Worm (Caenorhabditis elegans) whole organism, young adult: ENCODE measurements around the gene T04F3.1.
A peak's percentile ranks its signal among the peaks of the same experiment; 100 is the strongest.

Source experiments
- B0019.2 ChIP-seq: fragments of 200-800 bp; sonication (Bioruptor generic); conservative IDR thresholded peaks from 2 replicates; pipeline ENCODE4 v1.3.6; 2022; ENCODE audit warnings: missing genetic modification reagents, missing genetic modification characterization, missing compliant biosample characterization
- B0035.1 ChIP-seq: sonication (generic microtip); optimal IDR thresholded peaks from 2 replicates; lab custom pipeline; 2016; ENCODE audit warnings: missing genetic modification characterization, mild to moderate bottlenecking, missing compliant biosample characterization, missing genotype, missing genetic modification reagents
- F23B12.7 ChIP-seq: sonication (generic microtip); optimal IDR thresholded peaks from 2 replicates; lab custom pipeline; 2017; ENCODE audit warnings: missing genetic modification characterization, mild to moderate bottlenecking, missing compliant biosample characterization, antibody characterized with exemption, moderate library complexity; ENCODE audit not compliant: insufficient read depth
- F49E8.2 ChIP-seq: sonication (generic microtip); optimal IDR thresholded peaks from 3 replicates; lab custom pipeline; 2017; ENCODE audit warnings: missing genetic modification characterization, mild to moderate bottlenecking, missing compliant biosample characterization, antibody characterized with exemption, moderate library complexity; ENCODE audit not compliant: insufficient read depth
- T26A5.8 ChIP-seq: sonication (generic microtip); optimal IDR thresholded peaks from 2 replicates; lab custom pipeline; 2016; ENCODE audit warnings: missing genetic modification characterization, missing compliant biosample characterization
- Y79H2A.3 ChIP-seq: fragments of 200-800 bp; sonication (Bioruptor generic); conservative IDR thresholded peaks from 2 replicates; pipeline ENCODE4 v1.3.6; 2022; ENCODE audit warnings: missing genetic modification reagents, missing genetic modification characterization, missing compliant biosample characterization
- Y95B8A.8 ChIP-seq: fragments of 200-800 bp; sonication (Bioruptor generic); IDR thresholded peaks from 2 replicates; pipeline ENCODE4 v1.3.6; 2022; ENCODE audit warnings: missing genetic modification reagents, missing genetic modification characterization, missing compliant biosample characterization
- aptf-3 ChIP-seq: fragments of 200-800 bp; sonication (Bioruptor generic); IDR thresholded peaks from 2 replicates; pipeline ENCODE4 v1.3.6; 2022; ENCODE audit warnings: missing genetic modification characterization, missing compliant biosample characterization
- atf-7 ChIP-seq: sonication (generic microtip); optimal IDR thresholded peaks from 2 replicates; lab custom pipeline; 2017; ENCODE audit warnings: mild to moderate bottlenecking, missing genetic modification characterization, missing compliant biosample characterization
- attf-3 ChIP-seq: fragments of 200-800 bp; sonication (Bioruptor generic); conservative IDR thresholded peaks from 2 replicates; pipeline ENCODE4 v1.3.6; 2022; ENCODE audit warnings: missing genetic modification reagents, missing genetic modification characterization, missing compliant biosample characterization
- attf-5 ChIP-seq: fragments of 200-800 bp; sonication (Bioruptor generic); optimal IDR thresholded peaks from 2 replicates; lab custom pipeline; 2018; ENCODE audit warnings: mild to moderate bottlenecking, missing genetic modification characterization, missing compliant biosample characterization
- attf-6 ChIP-seq: fragments of 200-800 bp; sonication (Bioruptor generic); IDR thresholded peaks from 2 replicates; pipeline ENCODE4 v1.3.6; 2022; ENCODE audit warnings: missing genetic modification reagents, missing genetic modification characterization, missing compliant biosample characterization
- ceh-40 ChIP-seq: fragments of 200-800 bp; sonication (Bioruptor generic); IDR thresholded peaks from 2 replicates; pipeline ENCODE4 v1.3.6; 2022; ENCODE audit warnings: missing genetic modification characterization, missing compliant biosample characterization
- ceh-79 ChIP-seq: sonication (generic microtip); optimal IDR thresholded peaks from 2 replicates; lab custom pipeline; 2017; ENCODE audit warnings: mild to moderate bottlenecking, missing genetic modification characterization, missing compliant biosample characterization
- chd-7 ChIP-seq: sonication (generic microtip); optimal IDR thresholded peaks from 2 replicates; lab custom pipeline; 2016; ENCODE audit warnings: mild to moderate bottlenecking, missing genetic modification characterization, moderate library complexity, missing compliant biosample characterization
- ets-4 ChIP-seq: fragments of 200-800 bp; sonication (Bioruptor generic); optimal IDR thresholded peaks from 2 replicates; lab custom pipeline; 2018; ENCODE audit warnings: mild to moderate bottlenecking, missing genetic modification characterization, missing compliant biosample characterization
- gei-17 ChIP-seq: fragments of 200-800 bp; sonication (Bioruptor generic); optimal IDR thresholded peaks from 2 replicates; lab custom pipeline; 2018; ENCODE audit warnings: mild to moderate bottlenecking, missing genetic modification characterization, missing compliant biosample characterization
- hlh-26 ChIP-seq: fragments of 200-800 bp; sonication (Bioruptor generic); conservative IDR thresholded peaks from 2 replicates; pipeline ENCODE4 v1.3.6; 2022; ENCODE audit warnings: missing genetic modification reagents, missing genetic modification characterization, missing compliant biosample characterization
- lag-1 ChIP-seq: fragments of 200-800 bp; sonication (Bioruptor generic); IDR thresholded peaks from 2 replicates; pipeline ENCODE4 v1.3.6; 2022; ENCODE audit warnings: missing genetic modification reagents, missing genetic modification characterization, missing compliant biosample characterization
- let-607 ChIP-seq, 2 experiments: fragments of 200-800 bp in 1 of 2; sonication (Bioruptor generic) in 1 of 2; sonication (generic microtip) in 1 of 2; optimal IDR thresholded peaks; 2 replicates each; lab custom pipeline; 2016 to 2018; ENCODE audit warnings: mild to moderate bottlenecking in 2 of 2, missing compliant biosample characterization in 2 of 2, missing genetic modification characterization in 2 of 2, moderate library complexity in 2 of 2, missing genotype in 1 of 2
- lin-26 ChIP-seq: fragments of 200-800 bp; sonication (Bioruptor generic); IDR thresholded peaks from 2 replicates; pipeline ENCODE4 v1.3.6; 2022; ENCODE audit warnings: missing genetic modification reagents, missing genetic modification characterization, missing compliant biosample characterization
- lin-40 ChIP-seq: sonication (generic microtip); optimal IDR thresholded peaks from 2 replicates; lab custom pipeline; 2016; ENCODE audit warnings: missing genetic modification characterization, mild to moderate bottlenecking, missing compliant biosample characterization, missing genotype, missing genetic modification reagents
- lir-1 ChIP-seq: fragments of 200-800 bp; sonication (Bioruptor generic); conservative IDR thresholded peaks from 2 replicates; pipeline ENCODE4 v1.3.6; 2022; ENCODE audit warnings: missing genetic modification reagents, missing genetic modification characterization, missing compliant biosample characterization
- lsl-1 ChIP-seq: fragments of 200-800 bp; sonication (Bioruptor generic); optimal IDR thresholded peaks from 2 replicates; lab custom pipeline; 2018; ENCODE audit warnings: mild to moderate bottlenecking, missing genetic modification characterization, moderate library complexity, missing compliant biosample characterization
- madf-10 ChIP-seq: sonication (generic microtip); optimal IDR thresholded peaks from 2 replicates; lab custom pipeline; 2016; ENCODE audit warnings: mild to moderate bottlenecking, missing genetic modification characterization, missing compliant biosample characterization
- madf-6 ChIP-seq: fragments of 200-800 bp; sonication (Bioruptor generic); IDR thresholded peaks from 2 replicates; pipeline ENCODE4 v1.3.6; 2022; ENCODE audit warnings: missing genetic modification reagents, missing genetic modification characterization, missing compliant biosample characterization
- nfya-2 ChIP-seq: fragments of 200-800 bp; sonication (Bioruptor generic); IDR thresholded peaks from 2 replicates; pipeline ENCODE4 v1.3.6; 2022; ENCODE audit warnings: missing genetic modification reagents, missing genetic modification characterization, missing compliant biosample characterization
- nhr-27 ChIP-seq: fragments of 200-800 bp; sonication (Bioruptor generic); optimal IDR thresholded peaks from 2 replicates; lab custom pipeline; 2018; ENCODE audit warnings: mild to moderate bottlenecking, missing genetic modification characterization, moderate library complexity, missing compliant biosample characterization
- nhr-80 ChIP-seq: sonication (generic microtip); optimal IDR thresholded peaks from 2 replicates; lab custom pipeline; 2016; ENCODE audit warnings: missing genetic modification characterization, missing compliant biosample characterization
- pbrm-1 ChIP-seq: fragments of 200-800 bp; sonication (Bioruptor generic); IDR thresholded peaks from 2 replicates; pipeline ENCODE4 v1.3.6; 2022; ENCODE audit warnings: missing genetic modification reagents, missing genetic modification characterization, missing compliant biosample characterization
- pha-4 ChIP-seq: fragments of 150-350 bp; sonication (generic microtip); optimal IDR thresholded peaks from 2 replicates; lab custom pipeline; 2014; ENCODE audit warnings: missing biosample characterization, missing genetic modification reagents, missing genetic modification characterization
- rpc-1 ChIP-seq, 2 experiments: fragments of 150-350 bp in 1 of 2; sonication (generic microtip) in 1 of 2; optimal IDR thresholded peaks; 2 replicates each; lab custom pipeline; 2014 to 2018; ENCODE audit warnings: missing biosample characterization in 1 of 2, missing genetic modification characterization in 1 of 2, missing genetic modification reagents in 1 of 2, missing genotype in 1 of 2
- sea-2 ChIP-seq: fragments of 200-800 bp; sonication (Bioruptor generic); IDR thresholded peaks from 2 replicates; pipeline ENCODE4 v1.3.6; 2022; ENCODE audit warnings: missing genetic modification characterization, missing compliant biosample characterization
- tbp1 ChIP-seq: fragments of 200-800 bp; sonication (Bioruptor generic); optimal IDR thresholded peaks from 2 replicates; lab custom pipeline; 2018; ENCODE audit warnings: mild to moderate bottlenecking, missing genetic modification characterization, missing compliant biosample characterization
- tbx-9 ChIP-seq: sonication (generic microtip); optimal IDR thresholded peaks from 2 replicates; lab custom pipeline; 2016; ENCODE audit warnings: borderline replicate concordance, missing genetic modification characterization, inconsistent platforms, missing compliant biosample characterization
- tlf-1 ChIP-seq: fragments of 200-800 bp; sonication (Bioruptor generic); optimal IDR thresholded peaks from 2 replicates; lab custom pipeline; 2018; ENCODE audit warnings: mild to moderate bottlenecking, missing genetic modification characterization, missing compliant biosample characterization
- unc-62 ChIP-seq: fragments of 150-350 bp; optimal IDR thresholded peaks from 2 replicates; lab custom pipeline; 2014; ENCODE audit warnings: missing biosample characterization, missing genetic modification reagents, missing genetic modification characterization
- ztf-18 ChIP-seq: sonication (generic microtip); optimal IDR thresholded peaks from 2 replicates; lab custom pipeline; 2016; ENCODE audit warnings: missing genotype, mild to moderate bottlenecking, missing genetic modification characterization, missing compliant biosample characterization
- ztf-25 ChIP-seq: fragments of 200-800 bp; sonication (Bioruptor generic); IDR thresholded peaks from 2 replicates; pipeline ENCODE4 v1.3.6; 2022; ENCODE audit warnings: missing genetic modification reagents, missing genetic modification characterization, missing compliant biosample characterization
- ztf-28 ChIP-seq: fragments of 200-800 bp; sonication (Bioruptor generic); IDR thresholded peaks from 2 replicates; pipeline ENCODE4 v1.3.6; 2022; ENCODE audit warnings: missing genetic modification reagents, missing genetic modification characterization, missing compliant biosample characterization
- ztf-3 ChIP-seq: fragments of 200-800 bp; sonication (Bioruptor generic); optimal IDR thresholded peaks from 2 replicates; lab custom pipeline; 2018; ENCODE audit warnings: mild to moderate bottlenecking, missing genetic modification characterization, missing compliant biosample characterization

T04F3.1 gene

DNA sequence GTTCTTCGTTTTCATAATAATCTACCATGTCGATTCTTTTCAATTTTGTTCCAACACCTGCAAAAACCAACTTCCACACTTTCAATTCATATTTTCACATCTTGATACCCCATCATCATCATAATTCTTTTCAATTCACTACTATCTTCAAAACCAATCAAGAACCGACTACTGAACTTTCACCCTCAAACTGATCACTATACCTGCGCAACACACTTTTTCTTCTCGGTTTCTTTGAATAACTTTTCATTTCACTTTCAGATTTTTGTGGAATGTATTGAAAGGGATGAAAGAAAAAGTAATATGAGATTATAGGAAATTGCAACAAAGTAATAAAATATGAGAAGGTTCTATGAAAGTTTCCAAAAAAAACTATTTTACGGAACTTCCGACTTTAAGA, 1.2 kb downstream of the T04F3.1 start:
- TF ChIP-seq Y95B8A.8 (no peak), pha-4 (tag; lab: Kevin White, UChicago) (no peak), madf-6 (GFP tag; lab: Robert Waterston, UW) (no peak), attf-6 (GFP tag; lab: Robert Waterston, UW) (no peak), atf-7 (tag; lab: Kevin White, UChicago) (no peak)

DNA sequence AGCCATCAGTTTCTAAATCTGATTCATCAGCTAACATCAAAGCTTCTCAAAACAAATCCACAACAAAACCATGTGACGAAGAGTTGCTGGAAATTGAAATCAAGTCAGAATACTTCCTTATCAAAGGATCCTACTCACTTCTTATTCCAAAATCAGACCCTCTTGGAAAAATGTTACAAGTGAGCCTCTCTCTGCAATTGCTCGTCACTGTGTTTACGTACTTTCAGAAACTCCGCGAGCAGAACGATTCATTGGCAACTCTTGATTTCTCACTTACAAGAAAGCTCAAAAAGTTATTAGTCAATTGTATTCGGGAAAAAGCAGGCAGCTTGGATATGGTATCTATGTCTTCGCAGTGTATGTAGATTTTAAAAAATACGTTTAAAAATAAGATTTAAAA, 11.6 kb downstream of the T04F3.1 start:
- no peak for TF ChIP-seq sea-2 (GFP tag; lab: Robert Waterston, UW)
- no peak for TF ChIP-seq B0019.2 (GFP tag; lab: Robert Waterston, UW)
- TF ChIP-seq ceh-79: no peak
- TF ChIP-seq ztf-18 (tag; lab: Kevin White, UChicago): no peak
- TF ChIP-seq tbp1 (GFP tag; lab: Kevin White, UChicago): no peak

DNA sequence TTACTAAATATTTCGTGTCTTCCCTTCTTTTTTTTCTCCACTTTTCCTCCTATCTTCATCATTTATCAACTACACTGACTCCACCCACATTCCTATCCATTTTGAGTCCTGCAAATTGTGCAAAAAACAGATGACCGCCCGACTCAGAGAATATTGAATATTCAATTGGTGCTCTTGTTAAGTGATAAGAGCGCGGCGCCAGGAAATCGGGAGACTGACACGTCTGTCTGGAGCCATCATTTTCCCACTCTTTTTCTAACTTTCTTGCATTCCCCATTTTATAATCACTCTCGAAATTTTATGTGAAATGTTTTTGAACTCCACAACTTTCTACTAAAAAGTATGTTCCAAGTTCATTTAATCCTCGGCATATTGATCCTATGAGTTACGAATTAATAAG, 16.0 kb downstream of the T04F3.1 start:
- TF ChIP-seq nhr-80 (tag; lab: Kevin White, UChicago) (peak; percentile 84), pbrm-1 (GFP tag; lab: Robert Waterston, UW) (no peak), gei-17 (GFP tag; lab: Kevin White, UChicago) (no peak), lir-1 (no peak), Y95B8A.8 (no peak), ets-4 (GFP tag; lab: Kevin White, UChicago) (no peak), tbx-9 (tag; lab: Kevin White, UChicago) (no peak), tlf-1 (GFP tag; lab: Kevin White, UChicago) (no peak)
- TF ChIP-seq, all 124 proteins: peak for 1

- TF ChIP-seq rpc-1 (optimal IDR thresholded peaks at IDR 0.05; lab: Kevin White, UChicago) (no peak), rpc-1 (tag; optimal IDR thresholded peaks at IDR 0.05; lab: Kevin White, UChicago) (no peak), T26A5.8 (no peak), attf-5 (GFP tag; lab: Kevin White, UChicago) (no peak), nfya-2 (no peak), lir-1 (no peak), ets-4 (GFP tag; lab: Kevin White, UChicago) (no peak), atf-7 (tag; lab: Kevin White, UChicago) (no peak), lin-26 (GFP tag; lab: Robert Waterston, UW) (no peak), tbx-9 (tag; lab: Kevin White, UChicago) (no peak), nhr-27 (no peak), hlh-26 (GFP tag; lab: Robert Waterston, UW) (no peak), Y79H2A.3 (GFP tag; lab: Robert Waterston, UW) (no peak), attf-3 (no peak), ceh-40 (GFP tag; lab: Robert Waterston, UW) (no peak), nhr-80 (tag; lab: Kevin White, UChicago) (no peak)
Observed at ce11 chrV:11757358-11757757, 17.5 kb downstream of the T04F3.1 start, which contains the start of gene smoc-1. TSS of gene smoc-1 (plus strand) at chrV:11757658.

DNA sequence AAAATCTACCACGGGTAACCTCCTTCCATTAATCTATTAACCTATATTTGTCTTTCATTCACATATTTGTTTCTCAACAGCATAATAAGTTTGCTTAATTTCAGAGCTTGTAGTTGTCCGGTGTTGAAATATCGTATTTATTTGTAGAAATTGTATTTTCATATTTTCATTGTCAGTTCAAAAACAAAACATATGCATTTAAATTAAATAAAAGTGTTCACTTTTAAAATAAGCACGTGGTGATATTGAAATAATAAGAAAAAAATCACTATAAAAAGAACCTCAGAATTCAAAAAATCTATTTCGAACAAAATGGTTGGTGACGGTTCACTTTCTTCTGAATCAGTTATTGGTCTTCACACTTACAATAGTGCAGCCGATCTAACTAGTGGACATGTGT, 18.8 kb downstream of the T04F3.1 start, which contains the start of gene T04F3.3:
T04F3.3 (plus strand) TSS at position 301 of the 400 bp plus-strand sequence.
- TF ChIP-seq aptf-3 (GFP tag; lab: Robert Waterston, UW): no peak
- no peak for TF ChIP-seq madf-10 (tag; lab: Kevin White, UChicago)
- no peak for TF ChIP-seq lsl-1

- TF ChIP-seq let-607 (tag; optimal IDR thresholded peaks at IDR 0.05; lab: Kevin White, UChicago): no peak
- TF ChIP-seq lin-40 (tag; lab: Kevin White, UChicago): no peak
- no peak for TF ChIP-seq ztf-3 (GFP tag; lab: Kevin White, UChicago)
- no peak for TF ChIP-seq ztf-28 (GFP tag; lab: Robert Waterston, UW)
- TF ChIP-seq F49E8.2 (tag; lab: Kevin White, UChicago): no peak
- TF ChIP-seq chd-7: no peak
- no peak for TF ChIP-seq lin-26 (GFP tag; lab: Robert Waterston, UW)
- TF ChIP-seq unc-62 (GFP tag; lab: Kevin White, UChicago): no peak
- no peak for TF ChIP-seq lag-1 (GFP tag; lab: Robert Waterston, UW)
- no peak for TF ChIP-seq F23B12.7 (tag; lab: Kevin White, UChicago)
- TF ChIP-seq ztf-25 (GFP tag; lab: Robert Waterston, UW): no peak
- TF ChIP-seq madf-6 (GFP tag; lab: Robert Waterston, UW): no peak
- no peak for TF ChIP-seq B0035.1
Observed at ce11 chrV:11760371-11760770, 20.5 kb downstream of the T04F3.1 start, which contains the start of gene T04F3.5. TSS of gene T04F3.5 (plus strand) at chrV:11760671.
